Fruit fly (Drosophila melanogaster): Measurements from ENCODE around the gene CG3609.

The CG3609 gene

dm6 chr2L:2382971-2383370 lies 8.5 kb upstream of the CG3609 start, which contains the start of gene PIG-Wa:
PIG-Wa (plus strand) TSS chr2L:2383202.
- TF ChIP-seq wek (GFP tag; optimal IDR thresholded peaks at IDR 0.05) (peak; percentile 34), CG15601 (tag; optimal IDR thresholded peaks at IDR 0.05) (peak; percentile 18), sd (tag; optimal IDR thresholded peaks at IDR 0.05) (peak; percentile 56), Myb (GFP tag; optimal IDR thresholded peaks at IDR 0.05) (peak; percentile 86), CG15514 (GFP tag; optimal IDR thresholded peaks at IDR 0.05) (peak; percentile 17), Dref (GFP tag; IDR thresholded peaks at IDR 0.05) (peak; percentile 86), CG13424 (tag; optimal IDR thresholded peaks at IDR 0.05) (no peak), CG3847 (GFP tag; IDR thresholded peaks at IDR 0.05) (peak; percentile 54), Opbp (GFP tag; IDR thresholded peaks at IDR 0.05; ENCODE audit: partially characterized antibody) (peak; percentile 70; the same call in 2 of the 3 replicates), row (GFP tag; IDR thresholded peaks at IDR 0.05) (peak; percentile 39; the same call in 1 of the 3 replicates), HmgZ (tag; optimal IDR thresholded peaks at IDR 0.05) (peak; percentile 13), CG9797 (GFP tag; optimal IDR thresholded peaks at IDR 0.05) (peak; percentile 19), CG32772 (GFP tag; IDR thresholded peaks at IDR 0.05) (no peak), CG12659 (GFP tag; optimal IDR thresholded peaks at IDR 0.05) (peak; percentile 8), seq (GFP tag; IDR thresholded peaks at IDR 0.05) (no peak), CG1603 (tag; optimal IDR thresholded peaks at IDR 0.05) (peak; percentile 56), Dip3 (GFP tag; optimal IDR thresholded peaks at IDR 0.05) (no peak), CG16813 (GFP tag; IDR thresholded peaks at IDR 0.05; ENCODE audit: partially characterized antibody) (peak; percentile 55; the same call in 2 of the 3 replicates), HmgD (GFP tag; optimal IDR thresholded peaks at IDR 0.05) (peak; percentile 29), mam (GFP tag; optimal IDR thresholded peaks at IDR 0.05) (peak; percentile 6), CG11504 (tag; optimal IDR thresholded peaks at IDR 0.05) (peak; percentile 13), Bgb (GFP tag; IDR thresholded peaks at IDR 0.05; ENCODE audit: partially characterized antibody) (peak; percentile 56), gfzf (GFP tag; optimal IDR thresholded peaks at IDR 0.05) (peak; percentile 71), sens (GFP tag) (peak; percentile 63), nmo (GFP tag; optimal IDR thresholded peaks at IDR 0.05) (peak; percentile 64), CG34224 (GFP tag; IDR thresholded peaks at IDR 0.05; ENCODE audit: partially characterized antibody) (peak; percentile 59; the same call in 2 of the 3 replicates), Dp (GFP tag; optimal IDR thresholded peaks at IDR 0.05) (peak; percentile 91), ems (GFP tag; optimal IDR thresholded peaks at IDR 0.05) (no peak), amos (GFP tag; IDR thresholded peaks at IDR 0.05; ENCODE audit: partially characterized antibody) (peak; percentile 64), slp2 (GFP tag; optimal IDR thresholded peaks at IDR 0.05) (no peak), CG6854 (GFP tag; optimal IDR thresholded peaks at IDR 0.05) (no peak), CHES-1-like (GFP tag; optimal IDR thresholded peaks at IDR 0.05) (peak; percentile 7), dpn (GFP tag; optimal IDR thresholded peaks at IDR 0.05) (peak in 1 of 2 experiments; percentile 11), NC2β (GFP tag; optimal IDR thresholded peaks at IDR 0.05) (peak; percentile 5), CG13287 (GFP tag; IDR thresholded peaks at IDR 0.05; ENCODE audit: partially characterized antibody) (peak; percentile 62), CG6791 (GFP tag; IDR thresholded peaks at IDR 0.05; ENCODE audit: partially characterized antibody) (peak; percentile 62; the same call in 1 of the 3 replicates), stwl (tag; optimal IDR thresholded peaks at IDR 0.05) (peak; percentile 94), crc (GFP tag; optimal IDR thresholded peaks at IDR 0.05) (no peak), CG18011 (GFP tag; optimal IDR thresholded peaks at IDR 0.05) (peak; percentile 98), NfI (GFP tag; optimal IDR thresholded peaks at IDR 0.05) (no peak), CG34422 (GFP tag; IDR thresholded peaks at IDR 0.05) (peak; percentile 76; the same call in 2 of the 3 replicates), CG2116 (GFP tag; optimal IDR thresholded peaks at IDR 0.05) (peak; percentile 31), Elba2 (GFP tag; optimal IDR thresholded peaks at IDR 0.05) (peak; percentile 82), Neu2 (GFP tag; optimal IDR thresholded peaks at IDR 0.05; ENCODE audit: borderline replicate concordance) (no peak), BEAF-32 (GFP tag; optimal IDR thresholded peaks at IDR 0.05) (peak; percentile 39), Trl (optimal IDR thresholded peaks at IDR 0.05) (no peak), Trl (GFP tag; optimal IDR thresholded peaks at IDR 0.05) (peak; percentile 5), zfh1 (GFP tag; IDR thresholded peaks at IDR 0.05) (0 out of 3 replicates have a peak, but pooled peaks have one; percentile 31), CG7556 (GFP tag; optimal IDR thresholded peaks at IDR 0.05) (no peak)
